Worm (Caenorhabditis elegans): Measurements from ENCODE around the gene ace-4.

The ace-4 gene

ce11 chrII:14178233-14178969, 19.4 kb upstream of the ace-4 start, which contains the start of gene efhd-1:
TSS of gene efhd-1 (plus strand) at chrII:14178814.
- no peak for TF ChIP-seq pag-3 (tag; optimal IDR thresholded peaks at IDR 0.05; ENCODE audit: borderline replicate concordance, insufficient read depth)
- no peak for TF ChIP-seq ztf-11 (tag; optimal IDR thresholded peaks at IDR 0.05)
- peak; percentile 40 for TF ChIP-seq lin-39 (tag; optimal IDR thresholded peaks at IDR 0.05)
- no peak for TF ChIP-seq sup-37 (GFP tag; optimal IDR thresholded peaks at IDR 0.05)
- TF ChIP-seq ets-5 (GFP tag; IDR thresholded peaks at IDR 0.05), result no peak
- no peak for TF ChIP-seq vab-15 (tag; optimal IDR thresholded peaks at IDR 0.05)
- no peak for TF ChIP-seq snpc-4 (tag; optimal IDR thresholded peaks at IDR 0.05)
- TF ChIP-seq nhr-85 (tag), result no peak
- no peak for TF ChIP-seq nhr-77 (tag; optimal IDR thresholded peaks at IDR 0.05)
- TF ChIP-seq efl-1 (optimal IDR thresholded peaks at IDR 0.05), result no peak
- peak in 1 of 2 experiments; percentile 44 for TF ChIP-seq efl-1 (GFP tag; optimal IDR thresholded peaks at IDR 0.05 in 1 of 2)
- peak; percentile 0 for TF ChIP-seq unc-130 (tag; optimal IDR thresholded peaks at IDR 0.05)
- TF ChIP-seq mep-1 (tag; optimal IDR thresholded peaks at IDR 0.05), result no peak
- TF ChIP-seq efl-3 (GFP tag; optimal IDR thresholded peaks at IDR 0.05), result no peak
- TF ChIP-seq irx-1 (tag; optimal IDR thresholded peaks at IDR 0.05), result no peak
- no peak for TF ChIP-seq unc-98 (GFP tag; IDR thresholded peaks at IDR 0.05)
- no peak for TF ChIP-seq ceh-63 (GFP tag; optimal IDR thresholded peaks at IDR 0.05)
- peak; percentile 30 for TF ChIP-seq nhr-71 (tag; optimal IDR thresholded peaks at IDR 0.05)
- TF ChIP-seq nhr-28 (tag; optimal IDR thresholded peaks at IDR 0.05), result no peak
- TF ChIP-seq zip-4 (GFP tag; optimal IDR thresholded peaks at IDR 0.05), result no peak
- TF ChIP-seq ceh-82 (tag; optimal IDR thresholded peaks at IDR 0.05), result no peak
- TF ChIP-seq lsy-2 (tag; optimal IDR thresholded peaks at IDR 0.05), result peak in 1 of 2 experiments; percentile 18
- TF ChIP-seq lin-14 (GFP tag; optimal IDR thresholded peaks at IDR 0.05), result peak; percentile 65
- no peak for TF ChIP-seq unc-30 (tag; optimal IDR thresholded peaks at IDR 0.05)
- peak; percentile 67 for TF ChIP-seq rnt-1 (tag; optimal IDR thresholded peaks at IDR 0.05)
- TF ChIP-seq skn-1 (tag; optimal IDR thresholded peaks at IDR 0.05), result no peak
- no peak for TF ChIP-seq snu-23 (GFP tag; optimal IDR thresholded peaks at IDR 0.05)

- TF ChIP-seq lin-14 (GFP tag; optimal IDR thresholded peaks at IDR 0.05) (no peak), alr-1 (tag; optimal IDR thresholded peaks at IDR 0.05; ENCODE audit: borderline replicate concordance) (no peak), ama-1 (optimal IDR thresholded peaks at IDR 0.05) (no peak), aly-2 (tag; optimal IDR thresholded peaks at IDR 0.05) (no peak), ceh-82 (tag; optimal IDR thresholded peaks at IDR 0.05) (no peak), grh-1 (GFP tag; IDR thresholded peaks at IDR 0.05) (no peak), unc-86 (tag; optimal IDR thresholded peaks at IDR 0.05) (no peak), nhr-237 (tag; optimal IDR thresholded peaks at IDR 0.05) (no peak), nhr-77 (tag; optimal IDR thresholded peaks at IDR 0.05) (no peak), efl-1 (optimal IDR thresholded peaks at IDR 0.05) (no peak), efl-1 (GFP tag; optimal IDR thresholded peaks at IDR 0.05 in 1 of 2) (no peak)
These were observed 10.9 kb upstream of the ace-4 start for ce11 chrII:14186937-14187336.

DNA sequence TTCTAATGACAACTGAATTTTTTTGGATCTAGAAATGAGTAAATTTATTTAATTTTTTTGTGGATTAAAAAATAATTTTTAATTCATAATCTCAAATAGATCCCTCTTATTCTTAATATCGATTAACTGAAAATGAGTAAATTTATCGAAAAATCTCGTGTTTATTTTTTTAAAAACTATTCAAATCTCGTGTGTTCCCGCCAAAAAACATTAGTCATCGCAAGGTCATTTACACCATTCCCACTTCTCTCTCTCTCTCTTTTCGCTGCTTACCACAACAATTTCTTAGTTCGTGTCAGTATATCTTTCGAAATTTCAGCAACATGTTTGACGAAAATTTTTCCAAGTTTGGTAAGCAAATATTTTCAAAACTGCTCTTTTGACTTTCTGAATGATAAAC, 10.4 kb upstream of the ace-4 start:
- TF ChIP-seq alr-1 (tag; optimal IDR thresholded peaks at IDR 0.05; ENCODE audit: borderline replicate concordance) (no peak), lin-13 (GFP tag; optimal IDR thresholded peaks at IDR 0.05) (no peak), nhr-77 (tag; optimal IDR thresholded peaks at IDR 0.05) (no peak), nhr-85 (tag) (peak; percentile 35), lin-35 (GFP tag; optimal IDR thresholded peaks at IDR 0.05) (peak in 1 of 2 experiments; percentile 32), nhr-71 (tag; optimal IDR thresholded peaks at IDR 0.05) (no peak), dpl-1 (GFP tag; optimal IDR thresholded peaks at IDR 0.05) (peak; percentile 36 to 52 (median 46)), lin-14 (GFP tag; optimal IDR thresholded peaks at IDR 0.05) (peak; percentile 4), efl-1 (optimal IDR thresholded peaks at IDR 0.05) (peak in 1 of 2 experiments; percentile 4), efl-1 (GFP tag; optimal IDR thresholded peaks at IDR 0.05 in 1 of 2) (peak; percentile 54 to 74), unc-30 (tag; optimal IDR thresholded peaks at IDR 0.05) (no peak)

Measured in whole organism, L1 larva.